Worm (Caenorhabditis elegans) whole organism, L4/young adult: ENCODE results near the gene C31H2.14.

ENCODE experiments used
- W03F9.2 ChIP-seq: fragments of 150-350 bp; optimal IDR thresholded peaks from 2 replicates; lab custom pipeline; 2014; ENCODE audit warnings: missing biosample characterization, missing genetic modification characterization
- dao-5 ChIP-seq: sonication (generic microtip); optimal IDR thresholded peaks from 2 replicates; lab custom pipeline; 2016; ENCODE audit warnings: missing genotype, missing genetic modification characterization, moderate library complexity, missing compliant biosample characterization
- him-1 ChIP-seq: sonication (generic microtip); optimal IDR thresholded peaks from 2 replicates; lab custom pipeline; 2016; ENCODE audit warnings: missing genotype, missing genetic modification reagents, missing genetic modification characterization, missing compliant biosample characterization

DNA sequence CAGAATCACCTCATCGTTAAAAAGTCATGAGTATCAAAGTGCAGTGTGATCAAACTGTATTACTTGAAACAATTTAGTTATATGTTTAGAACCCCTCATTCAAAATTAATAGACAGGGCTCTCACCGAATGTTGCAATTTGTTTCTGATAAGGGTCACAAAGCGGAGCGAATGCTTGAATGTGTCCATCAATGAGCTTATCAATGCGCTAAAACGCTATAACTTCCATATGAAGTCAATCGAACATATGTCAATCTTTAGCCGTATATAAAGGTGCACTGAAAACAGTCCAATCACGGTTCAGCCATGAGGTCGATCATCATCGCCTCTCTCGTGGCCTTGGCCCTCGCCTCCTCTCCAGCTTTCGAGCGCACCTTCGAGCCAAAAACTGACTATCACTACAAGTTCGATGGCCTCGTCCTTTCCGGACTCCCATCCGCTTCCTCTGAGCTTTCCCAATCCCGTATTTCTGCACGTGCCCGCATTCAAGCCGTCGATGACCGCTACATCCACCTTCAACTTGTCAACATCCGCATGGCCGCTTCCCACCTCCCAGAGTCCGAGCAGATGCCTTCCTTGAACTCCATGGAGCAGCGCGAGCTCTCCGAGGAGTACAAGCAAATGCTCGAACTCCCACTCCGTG lies 47.2 kb upstream of the C31H2.14 start, which contains the start of gene vit-2:
- TF ChIP-seq him-1 (tag; lab: Kevin White, UChicago) (no peak), W03F9.2 (tag; lab: Kevin White, UChicago) (no peak), dao-5 (peak; percentile 2)
